Worm (Caenorhabditis elegans): ENCODE data around the gene fat-1.

fat-1 gene

ce11 chrIV:13354044-13354443 is 38.6 kb downstream of the fat-1 start:
- TF ChIP-seq mdl-1 (tag; optimal IDR thresholded peaks at IDR 0.05) (no peak), egl-27 (tag; optimal IDR thresholded peaks at IDR 0.05) (no peak)

ce11 chrIV:13356005-13356404 is 40.6 kb downstream of the fat-1 start:
- TF ChIP-seq ZK546.5 (tag; optimal IDR thresholded peaks at IDR 0.05) = no peak

- TF ChIP-seq nhr-28 (tag; optimal IDR thresholded peaks at IDR 0.05) (no peak), ztf-11 (tag; optimal IDR thresholded peaks at IDR 0.05) (no peak), zag-1 (tag; optimal IDR thresholded peaks at IDR 0.05) (no peak), sea-2 (GFP tag; optimal IDR thresholded peaks at IDR 0.05) (no peak), egl-5 (tag; optimal IDR thresholded peaks at IDR 0.05) (no peak)
These were observed 43.0 kb downstream of the fat-1 start, which contains the start of gene W02A2.8 for ce11 chrIV:13358488-13358887. TSS of gene W02A2.8 (minus strand) at chrIV:13358588.

ce11 chrIV:13360144-13360543 is 44.7 kb downstream of the fat-1 start, which contains the start of gene Y62E10A.3:
TSS of gene Y62E10A.3 (minus strand) at chrIV:13360244.
- TF ChIP-seq elt-2 (tag; optimal IDR thresholded peaks at IDR 0.05) (no peak), nhr-43 (tag; optimal IDR thresholded peaks at IDR 0.05; ENCODE audit: poor library complexity, severe bottlenecking) (no peak), aly-2 (tag; optimal IDR thresholded peaks at IDR 0.05) (no peak), tbx-2 (tag; optimal IDR thresholded peaks at IDR 0.05) (no peak), daf-12 (tag; optimal IDR thresholded peaks at IDR 0.05) (no peak), ceh-9 (tag; optimal IDR thresholded peaks at IDR 0.05) (no peak), nhr-28 (tag; optimal IDR thresholded peaks at IDR 0.05) (no peak), skn-1 (tag; optimal IDR thresholded peaks at IDR 0.05) (no peak), zag-1 (tag; optimal IDR thresholded peaks at IDR 0.05) (no peak)

- TF ChIP-seq hmg-11 (tag; optimal IDR thresholded peaks at IDR 0.05) = no peak
These were observed 49.4 kb downstream of the fat-1 start, which contains the start of gene srsx-25 for ce11 chrIV:13364869-13365268. TSS of gene srsx-25 (plus strand) at chrIV:13365169.
